Worm (Caenorhabditis elegans) whole organism, L3 larva: ENCODE data around the gene rps-3.

Source experiments
- egl-27 ChIP-seq: sonication (generic microtip); optimal IDR thresholded peaks from 4 replicates; lab custom pipeline; 2017; ENCODE audit warnings: missing biosample characterization, missing genetic modification reagents, missing genetic modification characterization
- elt-2 ChIP-seq: sonication (generic microtip); optimal IDR thresholded peaks from 2 replicates; lab custom pipeline; 2016; ENCODE audit warnings: missing genetic modification reagents, mild to moderate bottlenecking, missing genetic modification characterization, missing compliant biosample characterization
- nhr-12 ChIP-seq: fragments of 150-350 bp; optimal IDR thresholded peaks from 2 replicates; lab custom pipeline; 2014; ENCODE audit warnings: missing biosample characterization, missing genetic modification characterization
- nhr-77 ChIP-seq: fragments of 150-350 bp; optimal IDR thresholded peaks from 2 replicates; lab custom pipeline; 2014; ENCODE audit warnings: missing biosample characterization, missing genetic modification characterization
- snpc-4 ChIP-seq: fragments of 150-350 bp; optimal IDR thresholded peaks from 2 replicates; lab custom pipeline; 2014; ENCODE audit warnings: missing biosample characterization, missing genetic modification characterization
- tbx-2 ChIP-seq: sonication (generic microtip); optimal IDR thresholded peaks from 2 replicates; lab custom pipeline; 2016; ENCODE audit warnings: mild to moderate bottlenecking, missing genetic modification characterization, missing compliant biosample characterization

DNA sequence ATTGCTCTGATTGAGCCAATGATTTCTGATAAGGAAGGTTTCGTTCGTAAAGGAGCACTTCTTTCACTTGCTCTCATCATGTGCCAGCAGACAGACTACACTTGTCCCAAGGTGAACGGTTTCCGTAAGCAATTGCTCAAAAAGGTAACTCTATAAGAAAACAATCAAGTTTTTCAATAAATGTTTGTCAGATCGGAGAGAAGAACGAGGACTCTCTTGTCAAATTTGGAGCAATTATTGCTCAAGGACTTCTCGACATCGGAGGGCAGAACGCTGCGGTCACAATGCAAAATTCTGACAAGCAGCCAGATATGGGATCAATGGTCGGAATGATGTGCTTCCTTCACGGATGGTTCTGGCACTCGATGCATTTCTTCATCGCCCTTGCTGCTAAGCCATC is 5.3 kb upstream of the rps-3 start:
- no peak for TF ChIP-seq nhr-77 (tag; lab: Kevin White, UChicago)
- no peak for TF ChIP-seq egl-27
- TF ChIP-seq snpc-4 (tag; lab: Kevin White, UChicago) = no peak
- no peak for TF ChIP-seq nhr-12 (tag; lab: Kevin White, UChicago)
- no peak for TF ChIP-seq tbx-2 (tag; lab: Kevin White, UChicago)
- TF ChIP-seq elt-2 (tag; lab: Kevin White, UChicago) = no peak
